Worm (Caenorhabditis elegans) whole organism, L4/young adult: ENCODE results near the gene lips-13.

ENCODE experiments used
- W03F9.2 ChIP-seq: fragments of 150-350 bp; optimal IDR thresholded peaks from 2 replicates; lab custom pipeline; 2014; ENCODE audit warnings: missing biosample characterization, missing genetic modification characterization
- dao-5 ChIP-seq: sonication (generic microtip); optimal IDR thresholded peaks from 2 replicates; lab custom pipeline; 2016; ENCODE audit warnings: missing genotype, missing genetic modification characterization, moderate library complexity, missing compliant biosample characterization
- him-1 ChIP-seq: sonication (generic microtip); optimal IDR thresholded peaks from 2 replicates; lab custom pipeline; 2016; ENCODE audit warnings: missing genotype, missing genetic modification reagents, missing genetic modification characterization, missing compliant biosample characterization

DNA sequence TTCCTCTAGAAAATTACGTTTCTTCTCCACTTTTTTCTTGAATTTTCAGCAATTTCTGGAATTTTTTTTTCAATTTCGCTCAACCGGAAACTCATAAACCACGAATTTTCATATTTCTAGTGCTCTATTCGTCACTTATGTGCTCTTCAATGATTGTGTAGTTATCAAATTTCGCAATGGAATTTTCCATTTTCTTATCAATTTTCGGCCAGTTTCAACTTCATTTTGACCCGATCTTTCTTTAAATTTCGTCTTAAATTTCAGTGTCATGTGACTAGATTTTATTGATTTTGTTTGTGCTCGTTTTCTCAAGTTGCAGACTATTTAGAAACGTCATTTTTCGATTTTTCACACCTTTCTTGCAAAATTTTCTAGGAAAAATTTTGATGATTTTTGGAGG, 41.9 kb upstream of the lips-13 start:
- TF ChIP-seq W03F9.2 (tag; lab: Kevin White, UChicago): no peak
- TF ChIP-seq dao-5 (tag; lab: Kevin White, UChicago): no peak
- TF ChIP-seq him-1 (tag; lab: Kevin White, UChicago): no peak
